Fruit fly (Drosophila melanogaster) whole organism, adult: ENCODE measurements around the gene CG12398.
A peak's percentile ranks its signal among the peaks of the same experiment; 100 is the strongest.

Experiments used
- CG11617 ChIP-seq: fragments of 200-800 bp; sonication (Bioruptor generic); optimal IDR thresholded peaks from 2 replicates; lab custom pipeline; 2017; ENCODE audit warnings: mild to moderate bottlenecking, missing biosample characterization, missing genetic modification reagents, missing genetic modification characterization
- CG12768 ChIP-seq: fragments of 200-800 bp; sonication (Bioruptor generic); optimal IDR thresholded peaks from 2 replicates; lab custom pipeline; 2017; ENCODE audit warnings: missing biosample characterization, missing genetic modification characterization, mild to moderate bottlenecking, moderate library complexity, missing genetic modification reagents
- CG14711 ChIP-seq: fragments of 200-800 bp; sonication (Bioruptor generic); optimal IDR thresholded peaks from 2 replicates; lab custom pipeline; 2018; ENCODE audit warnings: missing biosample characterization, mild to moderate bottlenecking, missing genetic modification characterization, moderate library complexity
- CG1620 ChIP-seq: fragments of 200-800 bp; sonication (Bioruptor generic); optimal IDR thresholded peaks from 2 replicates; lab custom pipeline; 2016; ENCODE audit warnings: missing biosample characterization, missing genetic modification characterization
- CG33017 ChIP-seq: fragments of 200-800 bp; sonication (Bioruptor generic); optimal IDR thresholded peaks from 2 replicates; lab custom pipeline; 2018; ENCODE audit warnings: missing biosample characterization, mild to moderate bottlenecking, missing genetic modification characterization, moderate library complexity
- CG5204 ChIP-seq: fragments of 200-800 bp; sonication (Bioruptor generic); optimal IDR thresholded peaks from 2 replicates; lab custom pipeline; 2016; ENCODE audit warnings: missing biosample characterization, missing genetic modification characterization
- CG7045 ChIP-seq: fragments of 200-800 bp; sonication (Bioruptor generic); optimal IDR thresholded peaks from 2 replicates; lab custom pipeline; 2017; ENCODE audit warnings: missing biosample characterization, mild to moderate bottlenecking, missing genetic modification characterization
- CG7101 ChIP-seq: fragments of 200-800 bp; sonication (Bioruptor generic); optimal IDR thresholded peaks from 2 replicates; lab custom pipeline; 2018; ENCODE audit warnings: missing biosample characterization, mild to moderate bottlenecking, missing genetic modification characterization, moderate library complexity
- Clk ChIP-seq: fragments of 200-800 bp; sonication (Bioruptor generic); optimal IDR thresholded peaks from 2 replicates; lab custom pipeline; 2017; ENCODE audit warnings: missing biosample characterization, missing genetic modification characterization
- Crg-1 ChIP-seq: fragments of 200-800 bp; sonication (Bioruptor generic); optimal IDR thresholded peaks from 2 replicates; lab custom pipeline; 2016; ENCODE audit warnings: missing biosample characterization, missing genetic modification characterization
- Hr96 ChIP-seq: fragments of 200-800 bp; sonication (Bioruptor generic); optimal IDR thresholded peaks from 2 replicates; lab custom pipeline; 2016; ENCODE audit warnings: missing biosample characterization, missing genetic modification characterization
- Mnt ChIP-seq: fragments of 200-800 bp; sonication (Bioruptor generic); optimal IDR thresholded peaks from 2 replicates; lab custom pipeline; 2016; ENCODE audit warnings: missing biosample characterization, mild to moderate bottlenecking, missing genetic modification characterization
- bab1 ChIP-seq: fragments of 200-800 bp; sonication (Bioruptor generic); optimal IDR thresholded peaks from 3 replicates; lab custom pipeline; 2019; ENCODE audit warnings: missing biosample characterization, mild to moderate bottlenecking, missing genetic modification characterization, moderate library complexity
- cic ChIP-seq: fragments of 200-800 bp; sonication (Bioruptor generic); optimal IDR thresholded peaks from 2 replicates; lab custom pipeline; 2017; ENCODE audit warnings: missing biosample characterization, mild to moderate bottlenecking, missing genetic modification characterization, moderate library complexity
- cnc ChIP-seq, 2 experiments: fragments of >200 bp; optimal IDR thresholded peaks; 2 replicates each; lab custom pipeline; 2017
- kay ChIP-seq: fragments of 200-800 bp; sonication (Bioruptor generic); peaks from one replicate; lab custom pipeline; 2016; ENCODE audit warnings: missing biosample characterization, missing genetic modification characterization, borderline replicate concordance
- ovo ChIP-seq: fragments of 200-800 bp; sonication (Bioruptor generic); optimal IDR thresholded peaks from 2 replicates; lab custom pipeline; 2016; ENCODE audit warnings: missing biosample characterization, missing genetic modification characterization
- pad ChIP-seq: fragments of 200-800 bp; sonication (Bioruptor generic); optimal IDR thresholded peaks from 3 replicates; lab custom pipeline; 2017; ENCODE audit warnings: missing biosample characterization, missing genetic modification characterization, mild to moderate bottlenecking, moderate library complexity, missing genetic modification reagents
- tj ChIP-seq: fragments of 200-800 bp; sonication (Bioruptor generic); optimal IDR thresholded peaks from 3 replicates; lab custom pipeline; 2017; ENCODE audit warnings: missing biosample characterization, mild to moderate bottlenecking, missing genetic modification characterization, moderate library complexity
- toe ChIP-seq: fragments of 200-800 bp; sonication (Bioruptor generic); optimal IDR thresholded peaks from 2 replicates; lab custom pipeline; 2016; ENCODE audit warnings: missing biosample characterization, missing genetic modification characterization

CG12398 gene

DNA sequence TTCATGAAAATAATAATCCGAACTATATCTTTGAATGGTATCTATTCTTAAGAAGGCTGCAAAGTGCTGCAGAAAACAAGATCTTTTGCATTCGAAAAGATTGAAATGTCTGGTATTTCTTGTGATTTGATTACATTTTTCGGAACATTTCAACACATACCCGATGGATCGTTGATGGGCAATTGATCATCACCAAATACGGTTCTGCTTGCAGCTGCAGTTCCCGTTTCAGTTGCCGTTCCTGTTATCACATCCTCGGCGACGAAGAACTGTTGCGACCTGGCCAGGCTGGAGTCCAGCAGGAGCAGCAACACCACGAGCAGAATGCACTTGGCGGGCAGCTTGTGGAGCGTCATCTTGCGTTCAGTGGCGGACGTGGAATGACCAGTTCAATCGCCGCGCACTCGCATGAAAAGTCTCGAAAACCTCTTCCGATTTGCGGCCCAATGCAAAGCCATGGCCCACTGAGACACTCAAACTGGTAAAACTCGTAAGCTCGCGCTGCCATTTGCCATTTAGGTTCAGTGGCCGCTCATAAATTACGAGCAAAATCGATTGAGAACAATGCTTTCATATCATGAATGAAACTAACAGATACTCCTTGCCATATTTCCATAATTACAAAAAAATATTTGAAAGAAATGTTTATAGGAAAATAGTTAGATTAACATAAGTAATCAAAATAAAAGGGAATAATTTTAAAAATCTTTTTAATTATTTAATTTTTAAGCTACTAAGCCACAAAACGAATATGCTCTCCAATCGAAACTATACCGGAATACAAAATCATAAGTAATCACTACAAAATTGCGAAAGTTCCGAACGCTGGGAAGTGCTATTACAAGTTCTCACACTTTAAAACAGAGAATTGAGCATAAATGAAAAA, 2.9 kb downstream of the CG12398 start, which contains the start of gene CG14406:
Gene CG14406 (minus strand): TSS at position 382 of the 886 bp plus-strand sequence.
- TF ChIP-seq cic (GFP tag; lab: Kevin White, UChicago) (no peak), CG1620 (GFP tag; lab: Kevin White, UChicago) (no peak), CG7101 (no peak), CG14711 (tag; lab: Kevin White, UChicago) (no peak), tj (GFP tag; lab: Kevin White, UChicago) (no peak), ovo (GFP tag; lab: Kevin White, UChicago) (no peak), Crg-1 (no peak), pad (GFP tag; lab: Kevin White, UChicago) (no peak), Hr96 (GFP tag; lab: Kevin White, UChicago) (no peak), bab1 (GFP tag; lab: Kevin White, UChicago) (no peak), cnc (optimal IDR thresholded peaks at IDR 0.05; lab: Kevin White, UChicago) (no peak), kay (GFP tag; lab: Kevin White, UChicago) (no peak), CG5204 (no peak), Mnt (GFP tag; lab: Kevin White, UChicago) (no peak), Clk (no peak), CG11617 (GFP tag; lab: Kevin White, UChicago) (no peak)

DNA sequence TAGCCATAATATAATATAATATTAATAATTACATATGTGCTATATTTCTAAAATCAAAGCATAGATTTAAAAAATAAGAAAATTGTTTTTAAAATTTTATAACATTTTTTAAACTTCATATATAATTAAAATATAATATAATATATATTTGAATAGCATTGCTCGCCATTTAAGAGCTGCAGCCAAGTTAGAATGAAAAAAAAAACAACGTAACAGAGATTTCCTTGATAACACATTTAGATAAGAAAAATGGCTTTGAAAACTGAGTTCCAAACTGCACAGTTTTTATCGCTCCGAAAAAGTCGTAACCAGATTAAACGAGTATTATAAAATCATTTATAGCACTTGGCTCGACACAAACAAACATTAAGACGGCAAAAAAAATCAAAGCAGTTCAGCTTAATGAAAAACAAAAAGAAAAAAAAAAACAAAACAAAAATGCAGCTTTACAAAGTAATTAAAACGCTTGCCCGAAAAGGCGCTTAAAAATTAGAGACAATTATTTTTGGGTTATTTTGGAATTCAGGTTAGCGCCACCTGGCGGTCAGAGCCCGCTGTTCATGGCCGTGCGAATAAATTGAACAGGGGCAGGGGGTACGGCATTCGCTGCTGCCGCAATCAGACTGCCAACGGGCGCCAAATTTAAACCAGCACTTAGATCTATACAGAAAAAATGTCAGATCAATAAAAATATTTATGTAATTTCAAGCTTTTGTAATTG, 3.8 kb downstream of the CG12398 start, which contains the start of gene fiz:
Gene fiz (minus strand): TSS at position 51 of the 721 bp plus-strand sequence.
- no peak for TF ChIP-seq Hr96 (GFP tag; lab: Kevin White, UChicago)
- TF ChIP-seq kay (GFP tag; lab: Kevin White, UChicago) = no peak
- no peak for TF ChIP-seq CG1620 (GFP tag; lab: Kevin White, UChicago)
- no peak for TF ChIP-seq Mnt (GFP tag; lab: Kevin White, UChicago)
- no peak for TF ChIP-seq CG12768 (GFP tag; lab: Kevin White, UChicago)
- TF ChIP-seq CG5204 = no peak
- no peak for TF ChIP-seq cnc (optimal IDR thresholded peaks at IDR 0.05; lab: Kevin White, UChicago)
- TF ChIP-seq ovo (GFP tag; lab: Kevin White, UChicago) = no peak
- TF ChIP-seq cic (GFP tag; lab: Kevin White, UChicago) = no peak
- TF ChIP-seq CG33017 = no peak
- no peak for TF ChIP-seq Crg-1
- no peak for TF ChIP-seq CG11617 (GFP tag; lab: Kevin White, UChicago)

DNA sequence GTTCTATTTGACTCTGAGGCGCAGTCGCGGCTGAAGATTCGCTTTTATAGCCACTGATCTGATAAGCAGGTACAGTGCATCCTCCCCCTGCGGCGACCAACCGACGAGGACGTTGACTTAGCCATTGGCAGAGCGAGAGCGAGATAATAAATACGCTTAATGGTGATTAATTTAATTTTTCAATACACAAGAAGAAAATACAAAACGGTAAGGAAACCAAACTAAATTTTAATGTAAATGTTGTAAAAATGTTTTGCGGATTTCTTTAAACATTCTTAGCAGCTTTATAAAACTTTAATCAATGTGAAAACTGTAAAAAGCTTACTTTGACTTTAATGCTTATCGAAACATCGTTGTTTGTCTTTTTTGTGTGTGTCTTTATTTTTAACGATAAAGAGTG, 4.6 kb downstream of the CG12398 start:
- peak; percentile 15 for TF ChIP-seq CG14711 (tag; lab: Kevin White, UChicago)
- peak; percentile 5 for TF ChIP-seq kay (GFP tag; lab: Kevin White, UChicago)
- TF ChIP-seq cnc (optimal IDR thresholded peaks at IDR 0.05; lab: Kevin White, UChicago) = no peak
- no peak for TF ChIP-seq cic (GFP tag; lab: Kevin White, UChicago)
- TF ChIP-seq CG7101 = peak; percentile 56
- no peak for TF ChIP-seq pad (GFP tag; lab: Kevin White, UChicago)
- peak; percentile 21 for TF ChIP-seq CG5204
- no peak for TF ChIP-seq toe
- no peak for TF ChIP-seq Crg-1
- no peak for TF ChIP-seq CG12768 (GFP tag; lab: Kevin White, UChicago)
- no peak for TF ChIP-seq Clk
- TF ChIP-seq tj (GFP tag; lab: Kevin White, UChicago) = no peak
- TF ChIP-seq CG33017 = peak; percentile 47
- TF ChIP-seq Hr96 (GFP tag; lab: Kevin White, UChicago) = no peak
- TF ChIP-seq bab1 (GFP tag; lab: Kevin White, UChicago) = no peak
- no peak for TF ChIP-seq CG11617 (GFP tag; lab: Kevin White, UChicago)
- no peak for TF ChIP-seq ovo (GFP tag; lab: Kevin White, UChicago)
- TF ChIP-seq CG7045 = no peak
- TF ChIP-seq CG1620 (GFP tag; lab: Kevin White, UChicago) = no peak
- peak; percentile 1 for TF ChIP-seq Mnt (GFP tag; lab: Kevin White, UChicago)

DNA sequence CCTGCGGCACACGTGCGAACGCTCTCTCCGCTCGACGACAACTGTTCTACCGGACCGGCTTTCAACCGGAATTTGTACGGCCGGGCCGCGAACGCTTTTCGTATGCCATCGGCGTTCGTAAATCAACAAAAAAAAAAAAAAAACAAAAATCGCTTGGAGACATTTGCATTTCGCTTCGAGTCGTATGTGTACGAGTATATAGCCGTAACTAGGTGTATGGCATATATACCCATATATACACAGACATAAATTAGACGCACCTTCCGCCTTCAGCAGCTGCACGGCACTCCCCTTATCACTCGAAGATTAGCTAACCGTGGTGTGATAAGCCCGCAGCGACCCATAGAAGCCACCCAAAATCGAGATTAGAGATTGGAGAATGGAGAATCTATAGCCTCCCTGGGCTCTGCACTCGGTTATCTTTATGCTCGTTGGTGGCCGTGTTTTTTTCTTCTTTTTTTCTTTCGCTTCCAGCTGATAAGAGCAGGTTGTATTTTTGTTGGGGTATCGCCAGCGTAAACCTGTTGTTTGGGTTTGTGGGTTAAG, 8.0 kb downstream of the CG12398 start, which contains the start of gene CG9512:
Gene CG9512 (minus strand): TSS at position 51 of the 546 bp plus-strand sequence.
- no peak for TF ChIP-seq Crg-1
- no peak for TF ChIP-seq cic (GFP tag; lab: Kevin White, UChicago)
- no peak for TF ChIP-seq CG12768 (GFP tag; lab: Kevin White, UChicago)
- no peak for TF ChIP-seq tj (GFP tag; lab: Kevin White, UChicago)
- TF ChIP-seq cnc (optimal IDR thresholded peaks at IDR 0.05; lab: Kevin White, UChicago) = no peak
- no peak for TF ChIP-seq CG5204
- no peak for TF ChIP-seq CG33017
- TF ChIP-seq CG11617 (GFP tag; lab: Kevin White, UChicago) = no peak
- no peak for TF ChIP-seq CG1620 (GFP tag; lab: Kevin White, UChicago)
- TF ChIP-seq pad (GFP tag; lab: Kevin White, UChicago) = no peak
- peak; percentile 1 for TF ChIP-seq Mnt (GFP tag; lab: Kevin White, UChicago)
- TF ChIP-seq bab1 (GFP tag; lab: Kevin White, UChicago) = no peak
- TF ChIP-seq toe = no peak
- TF ChIP-seq Clk = no peak
- peak; percentile 11 for TF ChIP-seq ovo (GFP tag; lab: Kevin White, UChicago)
- TF ChIP-seq CG7045 = no peak
- peak; percentile 25 for TF ChIP-seq Hr96 (GFP tag; lab: Kevin White, UChicago)
- peak; percentile 1 for TF ChIP-seq kay (GFP tag; lab: Kevin White, UChicago)
- no peak for TF ChIP-seq CG14711 (tag; lab: Kevin White, UChicago)
- no peak for TF ChIP-seq CG7101
